Fruit fly (Drosophila melanogaster) whole organism, embryonic: ENCODE data around the gene CG5618.

ENCODE experiments used
- ATbp ChIP-seq: fragments of 200-800 bp; sonication (Bioruptor generic); optimal IDR thresholded peaks from 2 replicates; lab custom pipeline; 2017; ENCODE audit warnings: missing biosample characterization, mild to moderate bottlenecking, missing genetic modification characterization, missing genetic modification reagents
- Bteb2 ChIP-seq: fragments of 200-800 bp; sonication (Bioruptor generic); optimal IDR thresholded peaks from 2 replicates; lab custom pipeline; 2016; ENCODE audit warnings: missing biosample characterization, missing genetic modification characterization
- CG10267 ChIP-seq: fragments of 200-800 bp; sonication (Bioruptor generic); optimal IDR thresholded peaks from 2 replicates; lab custom pipeline; 2018; ENCODE audit warnings: missing biosample characterization, mild to moderate bottlenecking, missing genetic modification characterization, moderate library complexity
- CG10366 ChIP-seq: fragments of 200-800 bp; sonication (Bioruptor generic); IDR thresholded peaks from 2 replicates; pipeline ENCODE4 v1.3.6; 2022; ENCODE audit warnings: missing biosample characterization, missing genetic modification characterization
- CG12219 ChIP-seq: fragments of 200-800 bp; sonication (Bioruptor generic); optimal IDR thresholded peaks from 3 replicates; lab custom pipeline; 2018; ENCODE audit warnings: missing biosample characterization, mild to moderate bottlenecking, missing genetic modification characterization
- CG14050 ChIP-seq: fragments of 200-800 bp; sonication (Bioruptor generic); IDR thresholded peaks from 3 replicates; pipeline ENCODE4 v1.3.6; 2022; ENCODE audit warnings: missing biosample characterization, missing genetic modification characterization
- CG14441 ChIP-seq: fragments of 200-800 bp; sonication (Bioruptor generic); IDR thresholded peaks from 2 replicates; pipeline ENCODE4 v1.3.6; 2022; ENCODE audit warnings: missing biosample characterization, missing genetic modification characterization
- CG15601 ChIP-seq: fragments of 200-800 bp; sonication (Bioruptor generic); optimal IDR thresholded peaks from 3 replicates; lab custom pipeline; 2019; ENCODE audit warnings: missing biosample characterization, mild to moderate bottlenecking, missing genetic modification characterization, moderate library complexity
- CG17829 ChIP-seq: fragments of 200-800 bp; optimal IDR thresholded peaks from 2 replicates; lab custom pipeline; 2019; ENCODE audit warnings: missing biosample characterization, mild to moderate bottlenecking, missing genetic modification characterization, moderate library complexity
- CG1832 ChIP-seq: fragments of 200-800 bp; sonication (Bioruptor generic); optimal IDR thresholded peaks from 2 replicates; lab custom pipeline; 2017; ENCODE audit warnings: missing biosample characterization, mild to moderate bottlenecking, missing genetic modification characterization, inconsistent platforms
- CG30431 ChIP-seq: fragments of 200-800 bp; sonication (Bioruptor generic); optimal IDR thresholded peaks from 2 replicates; lab custom pipeline; 2017; ENCODE audit warnings: missing biosample characterization, missing genetic modification characterization
- CG31441 ChIP-seq: fragments of 200-800 bp; sonication (Bioruptor generic); IDR thresholded peaks from 2 replicates; pipeline ENCODE4 v1.3.6; 2022; ENCODE audit warnings: missing biosample characterization, missing genetic modification characterization
- CG3163 ChIP-seq: fragments of 200-800 bp; sonication (Bioruptor generic); optimal IDR thresholded peaks from 3 replicates; lab custom pipeline; 2016; ENCODE audit warnings: missing biosample characterization, missing genetic modification characterization
- CG3281 ChIP-seq: fragments of 200-800 bp; sonication (Bioruptor generic); optimal IDR thresholded peaks from 3 replicates; lab custom pipeline; 2017; ENCODE audit warnings: missing biosample characterization, mild to moderate bottlenecking, missing genetic modification characterization
- CG6689 ChIP-seq: fragments of 200-800 bp; sonication (Bioruptor generic); IDR thresholded peaks from 2 replicates; pipeline ENCODE4 v1.3.6; 2022; ENCODE audit warnings: missing biosample characterization, missing genetic modification characterization
- CG6791 ChIP-seq: fragments of 200-800 bp; sonication (Bioruptor generic); IDR thresholded peaks from 3 replicates; pipeline ENCODE4 v1.3.6; 2022; ENCODE audit warnings: missing biosample characterization, missing genetic modification characterization; ENCODE audit not compliant: partially characterized antibody
- CG7745 ChIP-seq: fragments of 200-800 bp; sonication (Bioruptor generic); optimal IDR thresholded peaks from 2 replicates; lab custom pipeline; 2018; ENCODE audit warnings: missing biosample characterization, mild to moderate bottlenecking, missing genetic modification characterization, moderate library complexity
- CG8765 ChIP-seq: fragments of 200-800 bp; sonication (Bioruptor generic); IDR thresholded peaks from 2 replicates; pipeline ENCODE4 v1.3.6; 2022; ENCODE audit warnings: missing biosample characterization, missing genetic modification characterization
- CG9727 ChIP-seq: fragments of 200-800 bp; sonication (Bioruptor generic); optimal IDR thresholded peaks from 3 replicates; lab custom pipeline; 2017; ENCODE audit warnings: missing biosample characterization, mild to moderate bottlenecking, missing genetic modification characterization
- CTCF ChIP-seq: fragments of 200-800 bp; sonication (Bioruptor generic); optimal IDR thresholded peaks from 2 replicates; lab custom pipeline; 2017; ENCODE audit warnings: missing biosample characterization, mild to moderate bottlenecking, missing genetic modification characterization, moderate library complexity
- Chrac-16 ChIP-seq: fragments of 200-800 bp; sonication (Bioruptor generic); optimal IDR thresholded peaks from 3 replicates; lab custom pipeline; 2016; ENCODE audit warnings: missing biosample characterization, missing genetic modification characterization
- Ets97D ChIP-seq: fragments of 200-800 bp; sonication (Bioruptor generic); optimal IDR thresholded peaks from 3 replicates; lab custom pipeline; 2016; ENCODE audit warnings: missing biosample characterization, missing genetic modification characterization
- Fer2 ChIP-seq: fragments of 200-800 bp; sonication (Bioruptor generic); optimal IDR thresholded peaks from 2 replicates; lab custom pipeline; 2018; ENCODE audit warnings: missing biosample characterization, mild to moderate bottlenecking, missing genetic modification characterization, moderate library complexity
- H15 ChIP-seq: fragments of 200-800 bp; sonication (Bioruptor generic); IDR thresholded peaks from 3 replicates; pipeline ENCODE4 v1.3.6; 2022; ENCODE audit warnings: missing biosample characterization, missing genetic modification characterization
- HLH54F ChIP-seq: fragments of 200-800 bp; sonication (Bioruptor generic); optimal IDR thresholded peaks from 3 replicates; lab custom pipeline; 2016; ENCODE audit warnings: missing biosample characterization, missing genetic modification characterization
- Max ChIP-seq: fragments of 200-800 bp; sonication (Bioruptor generic); optimal IDR thresholded peaks from 2 replicates; lab custom pipeline; 2016; ENCODE audit warnings: missing biosample characterization, mild to moderate bottlenecking, missing genetic modification characterization
- Oli ChIP-seq: fragments of 200-800 bp; sonication (Bioruptor generic); optimal IDR thresholded peaks from 2 replicates; lab custom pipeline; 2018; ENCODE audit warnings: missing biosample characterization, mild to moderate bottlenecking, missing genetic modification characterization, moderate library complexity
- Pdp1 ChIP-seq, 2 experiments: fragments of 200-800 bp; sonication (Bioruptor generic); optimal IDR thresholded peaks; 3 replicates each; lab custom pipeline; 2016; ENCODE audit warnings: missing biosample characterization in 2 of 2, missing genetic modification characterization in 2 of 2, mild to moderate bottlenecking in 1 of 2, moderate library complexity in 1 of 2
- Ptx1 ChIP-seq: fragments of 200-800 bp; sonication (Bioruptor generic); IDR thresholded peaks from 2 replicates; pipeline ENCODE4 v1.3.6; 2022; ENCODE audit warnings: missing biosample characterization, missing genetic modification characterization
- Usf ChIP-seq: fragments of 200-800 bp; sonication (Bioruptor generic); optimal IDR thresholded peaks from 2 replicates; lab custom pipeline; 2017; ENCODE audit warnings: missing genotype, missing biosample characterization, missing genetic modification characterization
- Xrp1 ChIP-seq: fragments of 200-800 bp; sonication (Bioruptor generic); IDR thresholded peaks from 2 replicates; pipeline ENCODE4 v1.3.6; 2022; ENCODE audit warnings: missing biosample characterization, missing genetic modification characterization
- YL-1 ChIP-seq: fragments of 200-800 bp; sonication (Bioruptor generic); optimal IDR thresholded peaks from 3 replicates; lab custom pipeline; 2017; ENCODE audit warnings: missing biosample characterization, mild to moderate bottlenecking, missing genetic modification characterization
- ab ChIP-seq: fragments of 200-800 bp; sonication (Bioruptor generic); optimal IDR thresholded peaks from 2 replicates; lab custom pipeline; 2016; ENCODE audit warnings: missing biosample characterization, missing genetic modification characterization
- bigmax ChIP-seq: fragments of 200-800 bp; sonication (Bioruptor generic); optimal IDR thresholded peaks from 2 replicates; lab custom pipeline; 2018; ENCODE audit warnings: missing biosample characterization, mild to moderate bottlenecking, missing genetic modification characterization
- br ChIP-seq: fragments of >200 bp; optimal IDR thresholded peaks from 2 replicates; lab custom pipeline; 2017
- bsh ChIP-seq, 2 experiments: fragments of 200-800 bp; sonication (Bioruptor generic); optimal IDR thresholded peaks; 2 replicates each; lab custom pipeline; 2017 to 2018; ENCODE audit warnings: mild to moderate bottlenecking in 2 of 2, missing biosample characterization in 2 of 2, missing genetic modification characterization in 2 of 2, moderate library complexity in 1 of 2
- chn ChIP-seq: fragments of 200-800 bp; sonication (Bioruptor generic); optimal IDR thresholded peaks from 2 replicates; lab custom pipeline; 2016; ENCODE audit warnings: missing biosample characterization, missing genetic modification characterization
- ci ChIP-seq: fragments of 200-800 bp; sonication (Bioruptor generic); IDR thresholded peaks from 3 replicates; pipeline ENCODE4 v1.3.6; 2022; ENCODE audit warnings: missing biosample characterization, missing genetic modification characterization
- gce ChIP-seq: fragments of 200-800 bp; sonication (Bioruptor generic); IDR thresholded peaks from 3 replicates; pipeline ENCODE4 v1.3.6; 2022; ENCODE audit warnings: missing biosample characterization, missing genetic modification characterization
- gt ChIP-seq: fragments of 200-800 bp; sonication (Bioruptor generic); IDR thresholded peaks from 2 replicates; pipeline ENCODE4 v1.3.6; 2022; ENCODE audit warnings: missing biosample characterization, missing genetic modification characterization
- jigr1 ChIP-seq: fragments of 200-800 bp; sonication (Bioruptor generic); IDR thresholded peaks from 3 replicates; pipeline ENCODE4 v1.3.6; 2022; ENCODE audit warnings: missing biosample characterization, missing genetic modification characterization
- kni ChIP-seq: fragments of 200-800 bp; sonication (Bioruptor generic); optimal IDR thresholded peaks from 3 replicates; lab custom pipeline; 2017; ENCODE audit warnings: mild to moderate bottlenecking, missing biosample characterization, missing genetic modification reagents, missing genetic modification characterization
- lola ChIP-seq, 3 experiments: fragments of >200 bp in 2 of 3; fragments of 200-800 bp in 1 of 3; sonication (Bioruptor generic) in 1 of 3; optimal IDR thresholded peaks; 2 replicates each; lab custom pipeline; 2017 to 2019; ENCODE audit warnings: missing biosample characterization in 3 of 3, missing genetic modification characterization in 3 of 3, mild to moderate bottlenecking in 1 of 3, moderate library complexity in 1 of 3
- nmo ChIP-seq: fragments of 200-800 bp; sonication (Bioruptor generic); optimal IDR thresholded peaks from 2 replicates; lab custom pipeline; 2018; ENCODE audit warnings: missing biosample characterization, mild to moderate bottlenecking, missing genetic modification characterization, moderate library complexity
- org-1 ChIP-seq: fragments of 200-800 bp; sonication (Bioruptor generic); optimal IDR thresholded peaks from 2 replicates; lab custom pipeline; 2017; ENCODE audit warnings: missing biosample characterization, missing genetic modification characterization
- sug ChIP-seq: fragments of 200-800 bp; optimal IDR thresholded peaks from 2 replicates; lab custom pipeline; 2019; ENCODE audit warnings: missing biosample characterization, mild to moderate bottlenecking, missing genetic modification characterization, moderate library complexity
- ttk ChIP-seq: fragments of 200-800 bp; sonication (Bioruptor generic); IDR thresholded peaks from 2 replicates; pipeline ENCODE4 v2.1.2; 2022; ENCODE audit warnings: missing biosample characterization, missing genetic modification characterization
- unpg ChIP-seq: fragments of 200-800 bp; sonication (Bioruptor generic); optimal IDR thresholded peaks from 3 replicates; lab custom pipeline; 2018; ENCODE audit warnings: missing biosample characterization, mild to moderate bottlenecking, missing genetic modification characterization, moderate library complexity
- zfh1 ChIP-seq: fragments of 200-800 bp; sonication (Bioruptor generic); IDR thresholded peaks from 3 replicates; pipeline ENCODE4 v1.3.6; 2022; ENCODE audit warnings: missing biosample characterization, missing genetic modification characterization

CG5618 gene

DNA sequence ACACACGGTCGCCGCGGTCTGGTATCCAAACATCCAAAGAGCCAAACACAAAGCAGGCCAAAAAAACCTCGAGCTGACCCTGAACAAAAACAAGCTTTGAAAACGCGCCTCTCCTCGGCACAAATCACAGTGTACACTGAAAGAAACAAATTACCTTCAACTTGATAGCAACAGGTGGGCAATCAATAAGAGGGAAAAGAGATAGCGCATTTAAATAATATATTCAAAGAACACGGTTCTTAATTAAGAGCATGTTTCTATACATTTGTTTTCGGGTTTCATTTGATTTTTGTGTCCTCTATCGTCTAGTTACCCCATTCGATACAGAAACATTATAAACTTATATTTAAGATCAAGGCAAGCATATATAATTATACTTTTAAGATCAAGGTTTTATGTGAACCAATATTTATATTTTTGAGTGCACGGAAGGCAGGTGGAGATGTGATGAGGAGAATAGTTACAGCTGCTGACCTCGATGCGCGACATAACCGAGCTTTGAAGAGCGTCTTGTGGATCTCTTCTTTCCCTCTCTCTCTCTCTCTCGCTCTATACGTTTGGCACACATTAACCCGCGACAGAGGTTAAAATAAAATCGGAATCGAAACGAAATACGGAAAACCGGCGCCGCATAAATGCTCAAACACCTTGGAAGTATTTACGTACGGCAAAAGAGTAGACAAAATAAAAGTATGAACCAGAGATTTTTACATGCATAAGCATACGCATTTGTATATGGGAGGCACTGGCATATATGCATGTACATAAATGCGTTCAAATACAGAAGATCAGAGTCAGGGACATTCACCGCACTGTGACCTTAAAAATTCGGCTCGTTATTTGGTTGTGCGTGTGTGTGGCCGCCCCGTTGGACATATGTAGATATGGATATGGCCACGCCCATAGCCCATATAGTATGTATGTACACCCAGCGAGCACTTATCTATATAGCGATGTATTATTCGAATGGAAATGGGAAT, 45.3 kb downstream of the CG5618 start (continued):
- TF ChIP-seq CG6689 (GFP tag; lab: Robert Waterston, UW) (peak; percentile 84), Bteb2 (GFP tag; lab: Kevin White, UChicago) (peak; percentile 71), ab (peak; percentile 62), bsh (GFP tag; optimal IDR thresholded peaks at IDR 0.05; lab: Kevin White, UChicago) (peak; percentile 58 to 82), CG14050 (GFP tag; lab: Robert Waterston, UW) (peak; percentile 69), YL-1 (GFP tag; lab: Kevin White, UChicago) (peak; percentile 31), CG1832 (peak; percentile 38), CG7745 (tag; lab: Kevin White, UChicago) (no peak), Fer2 (peak; percentile 50), gt (GFP tag; lab: Robert Waterston, UW) (no peak), CG6791 (GFP tag; lab: Robert Waterston, UW) (no peak), CG9727 (GFP tag; lab: Kevin White, UChicago) (peak; percentile 78), Ptx1 (GFP tag; lab: Robert Waterston, UW) (peak; percentile 85), Xrp1 (GFP tag; lab: Robert Waterston, UW) (peak; percentile 61), CG30431 (peak; percentile 69), ttk (GFP tag; lab: Robert Waterston, UW) (peak; percentile 75), kni (GFP tag; lab: Kevin White, UChicago) (peak; percentile 77), org-1 (GFP tag; lab: Kevin White, UChicago) (peak; percentile 81), CG10366 (GFP tag; lab: Robert Waterston, UW) (peak; percentile 67), nmo (GFP tag; lab: Kevin White, UChicago) (peak; percentile 91), Pdp1 (GFP tag; optimal IDR thresholded peaks at IDR 0.05; lab: Kevin White, UChicago) (peak; percentile 69 to 85), Oli (tag; lab: Kevin White, UChicago) (peak; percentile 92), sug (peak; percentile 79), ci (GFP tag; lab: Robert Waterston, UW) (peak; percentile 48; the same call in 2 of the 3 replicates), gce (GFP tag; lab: Robert Waterston, UW) (peak; percentile 51; the same call in 1 of the 3 replicates), ATbp (GFP tag; lab: Kevin White, UChicago) (peak; percentile 85), H15 (peak; percentile 77), unpg (GFP tag; lab: Kevin White, UChicago) (peak; percentile 89), CG14441 (GFP tag; lab: Robert Waterston, UW) (peak; percentile 79), CG15601 (tag; lab: Kevin White, UChicago) (peak; percentile 82), CG3281 (GFP tag; lab: Kevin White, UChicago) (peak; percentile 89), CTCF (GFP tag; lab: Kevin White, UChicago) (peak; percentile 41), lola (GFP tag; optimal IDR thresholded peaks at IDR 0.05; lab: Kevin White, UChicago) (peak in 1 of 3 experiments; percentile 81), zfh1 (GFP tag; lab: Robert Waterston, UW) (peak; percentile 64; the same call in 1 of the 3 replicates), Usf (GFP tag; lab: Kevin White, UChicago) (peak; percentile 39), br (lab: Kevin White, UChicago) (no peak), CG17829 (tag; lab: Kevin White, UChicago) (peak; percentile 81), Ets97D (peak; percentile 20), bigmax (no peak), jigr1 (peak; percentile 48; the same call in 1 of the 3 replicates), CG12219 (peak; percentile 85), CG31441 (GFP tag; lab: Robert Waterston, UW) (peak; percentile 86), Chrac-16 (GFP tag; lab: Kevin White, UChicago) (peak; percentile 71), CG8765 (no peak), CG3163 (peak; percentile 13), Max (GFP tag; lab: Kevin White, UChicago) (peak; percentile 83), chn (GFP tag; lab: Kevin White, UChicago) (peak; percentile 73), HLH54F (peak; percentile 65), CG10267 (peak; percentile 82)
